Fruit fly (Drosophila melanogaster) whole organism, pupa: ENCODE results near the gene CG17075.

ENCODE experiments used
- CG4496 ChIP-seq: fragments of 200-800 bp; sonication (Bioruptor generic); IDR thresholded peaks from 3 replicates; pipeline ENCODE4 v1.3.6; 2022; ENCODE audit warnings: missing biosample characterization, missing genetic modification characterization
- CG8159 ChIP-seq: fragments of 200-800 bp; sonication (Bioruptor generic); optimal IDR thresholded peaks from 3 replicates; lab custom pipeline; 2018; ENCODE audit warnings: missing biosample characterization, mild to moderate bottlenecking, missing genetic modification characterization, moderate library complexity
- Pif1B ChIP-seq: fragments of 200-800 bp; sonication (Bioruptor generic); optimal IDR thresholded peaks from 3 replicates; lab custom pipeline; 2016; ENCODE audit warnings: missing biosample characterization, missing genetic modification characterization
- fd96Ca ChIP-seq: fragments of 200-800 bp; sonication (Bioruptor generic); IDR thresholded peaks from 3 replicates; pipeline ENCODE4 v1.3.6; 2022; ENCODE audit warnings: missing biosample characterization, missing genetic modification characterization

DNA sequence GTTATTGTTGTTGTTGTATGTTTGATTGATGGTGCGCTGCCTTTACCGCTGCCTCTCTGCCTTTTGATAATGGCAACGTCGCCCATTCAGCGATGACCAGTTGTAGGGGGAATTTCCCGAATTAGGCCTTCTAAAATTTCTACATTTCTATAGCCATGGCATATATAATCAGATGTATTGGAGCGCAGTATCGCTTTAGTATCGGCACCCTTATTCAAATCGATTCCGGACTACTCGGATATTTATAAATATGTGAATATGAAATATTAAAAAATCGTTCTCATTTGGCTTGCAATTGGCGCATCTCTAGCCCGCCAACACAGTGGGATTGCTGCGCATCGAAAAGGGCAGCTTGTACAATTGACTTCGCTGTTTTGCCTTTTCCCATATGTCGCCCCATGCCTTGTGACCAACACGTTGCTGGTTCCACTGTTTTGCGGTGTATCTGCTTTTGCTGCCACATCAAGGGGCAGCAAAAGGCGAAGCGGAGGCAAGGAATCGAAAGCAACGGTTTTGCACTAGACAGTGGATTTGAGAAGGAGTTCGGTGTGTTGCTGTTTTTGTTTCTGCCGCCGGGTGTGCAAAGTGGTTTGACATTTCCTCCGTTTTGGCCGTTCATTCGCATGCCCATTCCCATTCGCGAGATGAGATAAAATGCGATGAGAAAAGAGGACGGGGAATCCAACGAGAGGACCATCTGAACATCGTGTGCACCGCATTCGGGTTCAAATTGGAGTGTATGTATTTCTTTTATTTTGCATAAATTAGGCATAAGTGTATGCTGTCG, 42.5 kb downstream of the CG17075 start:
- peak; percentile 85 for TF ChIP-seq fd96Ca (GFP tag; lab: Robert Waterston, UW)
- peak; percentile 90 for TF ChIP-seq CG8159 (tag; lab: Kevin White, UChicago)
- TF ChIP-seq CG4496 (GFP tag; lab: Robert Waterston, UW) = peak; percentile 79
- TF ChIP-seq Pif1B = peak; percentile 92
